Fruit fly (Drosophila melanogaster): ENCODE data around the gene CG9328.

- no peak for TF ChIP-seq CG8478 (optimal IDR thresholded peaks at IDR 0.05)
- TF ChIP-seq CTCF (optimal IDR thresholded peaks at IDR 0.05): no peak
Observed at dm6 chr2L:20821249-20822024, 23.9 kb downstream of the CG9328 start.
